Fruit fly (Drosophila melanogaster): Measurements from ENCODE around the gene Cad96Ca.

Cad96Ca gene

dm6 chr3R:25215123-25215522 lies 7.0 kb upstream of the Cad96Ca start, which contains the start of gene Saysd1 (continued):
- TF ChIP-seq CG6813 (GFP tag; optimal IDR thresholded peaks at IDR 0.05) (no peak), chn (GFP tag; optimal IDR thresholded peaks at IDR 0.05) (no peak), CG12391 (tag; optimal IDR thresholded peaks at IDR 0.05) (no peak), CG2116 (GFP tag; optimal IDR thresholded peaks at IDR 0.05) (peak; percentile 46), unc-4 (GFP tag; IDR thresholded peaks at IDR 0.05; ENCODE audit: partially characterized antibody) (peak; percentile 83), Six4 (GFP tag; optimal IDR thresholded peaks at IDR 0.05) (peak; percentile 13), CG34376 (GFP tag; optimal IDR thresholded peaks at IDR 0.05) (no peak), CG3847 (GFP tag; IDR thresholded peaks at IDR 0.05) (no peak), peb (GFP tag; IDR thresholded peaks at IDR 0.05) (no peak), unpg (GFP tag; optimal IDR thresholded peaks at IDR 0.05) (peak; percentile 9), oc (tag; optimal IDR thresholded peaks at IDR 0.05) (no peak), H15 (GFP tag; IDR thresholded peaks at IDR 0.05) (no peak), Dip3 (GFP tag; optimal IDR thresholded peaks at IDR 0.05) (no peak), CG11398 (GFP tag; optimal IDR thresholded peaks at IDR 0.05) (no peak), tap (tag; optimal IDR thresholded peaks at IDR 0.05) (no peak), toy (GFP tag; IDR thresholded peaks at IDR 0.05) (no peak), Myb (GFP tag; optimal IDR thresholded peaks at IDR 0.05) (peak; percentile 51), nau (GFP tag; optimal IDR thresholded peaks at IDR 0.05) (no peak), CG5953 (GFP tag; IDR thresholded peaks at IDR 0.05) (no peak), hth (optimal IDR thresholded peaks at IDR 0.05) (no peak), CG4328 (GFP tag; optimal IDR thresholded peaks at IDR 0.05) (no peak), NfI (GFP tag; optimal IDR thresholded peaks at IDR 0.05) (no peak), CG13624 (GFP tag; optimal IDR thresholded peaks at IDR 0.05) (peak; percentile 64), CG5180 (GFP tag; optimal IDR thresholded peaks at IDR 0.05) (no peak), nmo (GFP tag; optimal IDR thresholded peaks at IDR 0.05) (peak; percentile 26), CG30431 (GFP tag; optimal IDR thresholded peaks at IDR 0.05) (no peak), p53 (GFP tag; optimal IDR thresholded peaks at IDR 0.05) (no peak), crol (GFP tag; IDR thresholded peaks at IDR 0.05) (no peak), CG5245 (GFP tag; optimal IDR thresholded peaks at IDR 0.05) (no peak), CG1647 (GFP tag; optimal IDR thresholded peaks at IDR 0.05) (no peak), Sry-β (GFP tag; optimal IDR thresholded peaks at IDR 0.05) (no peak), CG9215 (GFP tag; IDR thresholded peaks at IDR 0.05) (no peak), abd-A (tag; optimal IDR thresholded peaks at IDR 0.05) (no peak), CG14441 (GFP tag; IDR thresholded peaks at IDR 0.05) (peak; percentile 51; the same call in 1 of the 2 replicates), Hr3 (GFP tag; optimal IDR thresholded peaks at IDR 0.05) (no peak), da (GFP tag; optimal IDR thresholded peaks at IDR 0.05) (no peak), ewg (GFP tag; optimal IDR thresholded peaks at IDR 0.05) (no peak), ab (GFP tag; optimal IDR thresholded peaks at IDR 0.05) (no peak), Jarid2 (GFP tag; optimal IDR thresholded peaks at IDR 0.05) (no peak), tx (GFP tag; optimal IDR thresholded peaks at IDR 0.05) (no peak), mam (GFP tag; optimal IDR thresholded peaks at IDR 0.05) (peak; percentile 48), CG8924 (tag; optimal IDR thresholded peaks at IDR 0.05) (no peak), Nf-YA (GFP tag; IDR thresholded peaks at IDR 0.05) (0 out of 2 replicates have a peak, but pooled peaks have one; percentile 25), Meics (GFP tag; optimal IDR thresholded peaks at IDR 0.05) (peak; percentile 44), Hey (tag; optimal IDR thresholded peaks at IDR 0.05) (no peak), sim (GFP tag; IDR thresholded peaks at IDR 0.05) (no peak), CG31388 (GFP tag; optimal IDR thresholded peaks at IDR 0.05) (no peak), CG11093 (GFP tag; IDR thresholded peaks at IDR 0.05) (no peak), TFAM (GFP tag; optimal IDR thresholded peaks at IDR 0.05) (no peak), Mes4 (GFP tag; optimal IDR thresholded peaks at IDR 0.05) (no peak), chif (GFP tag; optimal IDR thresholded peaks at IDR 0.05) (no peak), pzg (GFP tag; optimal IDR thresholded peaks at IDR 0.05) (peak; percentile 43)
